Fruit fly (Drosophila melanogaster): ENCODE results near the gene Qtzl.

The Qtzl gene

dm6 chr2L:12044613-12045350 is 49.2 kb downstream of the Qtzl start, which contains the start of gene CG6785:
CG6785 (minus strand) TSS chr2L:12045200.
- TF ChIP-seq CG1620 (GFP tag; optimal IDR thresholded peaks at IDR 0.05) (peak; percentile 71), tj (GFP tag; optimal IDR thresholded peaks at IDR 0.05) (peak; percentile 81), bab1 (GFP tag; optimal IDR thresholded peaks at IDR 0.05) (peak; percentile 93), Crg-1 (GFP tag; optimal IDR thresholded peaks at IDR 0.05) (peak; percentile 92), CG14711 (tag; optimal IDR thresholded peaks at IDR 0.05) (peak; percentile 87), ovo (GFP tag; optimal IDR thresholded peaks at IDR 0.05) (peak; percentile 73), Hr96 (GFP tag; optimal IDR thresholded peaks at IDR 0.05) (peak; percentile 61), Clk (GFP tag; optimal IDR thresholded peaks at IDR 0.05) (peak; percentile 56), cic (GFP tag; optimal IDR thresholded peaks at IDR 0.05) (peak; percentile 87), CG5204 (GFP tag; optimal IDR thresholded peaks at IDR 0.05) (peak; percentile 79), toe (GFP tag; optimal IDR thresholded peaks at IDR 0.05) (peak; percentile 60), CG33017 (tag; optimal IDR thresholded peaks at IDR 0.05) (peak; percentile 88), pad (GFP tag; optimal IDR thresholded peaks at IDR 0.05) (peak; percentile 69), kay (GFP tag; ENCODE audit: borderline replicate concordance) (peak; percentile 96), CG7045 (GFP tag; optimal IDR thresholded peaks at IDR 0.05) (peak; percentile 83), cnc (optimal IDR thresholded peaks at IDR 0.05) (no peak), Mnt (GFP tag; optimal IDR thresholded peaks at IDR 0.05) (peak; percentile 78), CG12768 (GFP tag; optimal IDR thresholded peaks at IDR 0.05) (peak; percentile 90), CG7101 (tag; optimal IDR thresholded peaks at IDR 0.05) (peak; percentile 96), CG11617 (GFP tag; optimal IDR thresholded peaks at IDR 0.05) (peak; percentile 95)

- TF ChIP-seq CG1620 (GFP tag; optimal IDR thresholded peaks at IDR 0.05) (no peak), pad (GFP tag; optimal IDR thresholded peaks at IDR 0.05) (peak; percentile 81), cnc (optimal IDR thresholded peaks at IDR 0.05) (peak in 1 of 2 experiments; percentile 48)
These were observed 50.0 kb downstream of the Qtzl start for dm6 chr2L:12045578-12045940.
